Worm (Caenorhabditis elegans): ENCODE measurements around the gene col-93.
A peak's percentile ranks its signal among the peaks of the same experiment; 100 is the strongest.

Gene col-93

ce11 chrIII:10983153-10983552 is 2.3 kb downstream of the col-93 start, which contains the start of gene col-92:
Gene col-92, minus strand, starts transcription at chrIII:10983253.
- no peak for TF ChIP-seq jun-1 (tag; optimal IDR thresholded peaks at IDR 0.05)
- TF ChIP-seq aha-1 (tag), result peak; percentile 15
- no peak for TF ChIP-seq lin-39 (tag; optimal IDR thresholded peaks at IDR 0.05)

DNA sequence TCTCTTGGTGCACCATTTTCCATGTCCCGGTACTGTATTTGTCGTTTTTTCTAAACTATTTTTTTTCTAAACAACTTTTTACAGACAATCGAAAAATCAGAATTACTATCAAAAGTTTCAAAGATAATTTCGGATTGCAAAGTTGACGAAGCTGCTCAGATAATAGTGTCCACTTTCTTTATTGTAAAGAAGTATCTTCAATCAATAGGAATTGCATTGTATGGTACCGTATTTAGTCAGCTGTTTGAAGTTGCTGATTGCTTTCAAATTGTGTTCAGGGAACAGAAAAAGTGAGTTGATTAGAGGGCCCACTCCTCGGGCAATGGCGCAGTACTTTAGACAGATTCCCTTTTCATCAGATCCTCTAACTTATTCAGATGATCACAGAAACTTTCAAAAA is 3.9 kb downstream of the col-93 start:
- TF ChIP-seq unc-62 (GFP tag; optimal IDR thresholded peaks at IDR 0.05 in 1 of 2) (peak in 1 of 2 experiments; percentile 96), unc-62 (tag; optimal IDR thresholded peaks at IDR 0.05) (no peak), Y48G9A.11 (GFP tag; IDR thresholded peaks at IDR 0.05) (no peak), nhr-111 (GFP tag; optimal IDR thresholded peaks at IDR 0.05) (no peak), T26A8.4 (GFP tag; IDR thresholded peaks at IDR 0.05) (peak; percentile 10; the same call in 1 of the 2 replicates), daf-16 (GFP tag; optimal IDR thresholded peaks at IDR 0.05) (no peak), daf-16 (tag; optimal IDR thresholded peaks at IDR 0.05) (no peak), daf-19 (GFP tag; conservative IDR thresholded peaks at IDR 0.05) (no peak), mes-2 (tag; optimal IDR thresholded peaks at IDR 0.05; ENCODE audit: poor library complexity, severe bottlenecking) (no peak), fkh-10 (GFP tag; optimal IDR thresholded peaks at IDR 0.05) (no peak), nhr-48 (tag; optimal IDR thresholded peaks at IDR 0.05) (no peak)

- TF ChIP-seq F26F4.8 (GFP tag; conservative IDR thresholded peaks at IDR 0.05), result no peak
Observed at ce11 chrIII:10976580-10976979, 8.8 kb downstream of the col-93 start.

DNA sequence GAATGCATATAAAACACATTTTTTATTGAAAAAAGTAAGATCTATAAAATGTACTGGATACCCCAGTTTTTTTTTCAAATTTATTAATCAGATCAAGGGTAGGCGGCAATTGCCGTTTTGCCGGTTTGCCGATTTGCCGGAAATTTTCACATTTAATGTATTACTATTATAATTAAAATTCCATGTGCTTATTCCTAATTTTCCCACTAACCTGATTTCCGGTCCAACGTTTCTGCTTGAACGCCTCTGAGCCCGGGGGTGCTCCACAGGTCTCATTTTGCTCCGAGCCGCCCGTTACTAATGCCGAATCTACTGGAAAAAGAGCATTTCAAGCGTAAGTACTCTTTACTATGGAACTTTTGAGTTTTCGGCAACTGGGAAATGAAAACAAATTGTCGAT is 15.8 kb downstream of the col-93 start, which contains the start of gene dhc-4:
Gene dhc-4 (plus strand): TSS at position 301 of the 400 bp plus-strand sequence.
- TF ChIP-seq nhr-28 (tag; optimal IDR thresholded peaks at IDR 0.05) (no peak), unc-130 (GFP tag; optimal IDR thresholded peaks at IDR 0.05) (no peak), T26A8.4 (GFP tag; IDR thresholded peaks at IDR 0.05) (no peak), dmd-9 (GFP tag; IDR thresholded peaks at IDR 0.05) (no peak), madf-5 (GFP tag; IDR thresholded peaks at IDR 0.05) (no peak), Y5F2A.4 (GFP tag; optimal IDR thresholded peaks at IDR 0.05) (no peak), zag-1 (tag; optimal IDR thresholded peaks at IDR 0.05) (no peak), F37D6.2 (tag; optimal IDR thresholded peaks at IDR 0.05) (no peak), vab-7 (GFP tag; IDR thresholded peaks at IDR 0.05) (no peak), zfp-3 (GFP tag; conservative IDR thresholded peaks at IDR 0.05) (no peak), mxl-3 (GFP tag; optimal IDR thresholded peaks at IDR 0.05) (no peak), mes-2 (tag; optimal IDR thresholded peaks at IDR 0.05; ENCODE audit: poor library complexity, severe bottlenecking) (no peak), arid-1 (GFP tag; conservative IDR thresholded peaks at IDR 0.05) (no peak), unc-62 (GFP tag; optimal IDR thresholded peaks at IDR 0.05 in 1 of 2) (no peak), unc-62 (tag; optimal IDR thresholded peaks at IDR 0.05) (no peak), nhr-48 (tag; optimal IDR thresholded peaks at IDR 0.05) (no peak), daf-12 (tag; optimal IDR thresholded peaks at IDR 0.05) (no peak), lin-38 (GFP tag; IDR thresholded peaks at IDR 0.05) (no peak)

ce11 chrIII:10967010-10967409 is 18.4 kb downstream of the col-93 start, which contains the start of gene W05B2.2:
Gene W05B2.2, minus strand, starts transcription at chrIII:10967110.
- no peak for TF ChIP-seq php-3 (GFP tag; IDR thresholded peaks at IDR 0.05)
- no peak for TF ChIP-seq tag-97 (GFP tag; IDR thresholded peaks at IDR 0.05)
- no peak for TF ChIP-seq daf-16 (GFP tag; optimal IDR thresholded peaks at IDR 0.05)
- TF ChIP-seq daf-16 (tag; optimal IDR thresholded peaks at IDR 0.05), result no peak
- no peak for TF ChIP-seq mxl-2 (GFP tag; conservative IDR thresholded peaks at IDR 0.05)

DNA sequence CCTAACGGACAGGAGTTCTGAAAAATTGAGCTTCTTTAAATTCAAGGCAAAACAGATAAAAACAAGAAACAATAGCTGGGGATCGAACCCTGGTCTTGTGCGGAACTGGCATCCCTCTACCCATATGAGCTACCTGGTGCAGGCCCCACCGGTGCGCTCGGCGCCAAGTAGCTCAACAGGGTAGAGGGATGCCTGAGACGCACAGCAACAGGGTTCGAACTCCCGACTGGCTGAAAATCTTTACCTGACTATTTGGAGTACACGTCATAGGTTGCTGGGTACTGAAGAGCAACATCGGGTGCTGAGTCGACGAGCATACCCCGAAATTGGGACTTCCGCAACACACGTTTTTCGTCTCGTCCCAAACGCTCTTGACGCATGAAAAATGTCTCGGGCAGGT is 22.5 kb downstream of the col-93 start:
- TF ChIP-seq saeg-2 (GFP tag; IDR thresholded peaks at IDR 0.05) (0 out of 2 replicates have a peak, but pooled peaks have one; percentile 44), set-16 (GFP tag; IDR thresholded peaks at IDR 0.05) (peak; percentile 40; the same call in 1 of the 2 replicates), rbr-2 (tag; optimal IDR thresholded peaks at IDR 0.05) (no peak), pha-4 (GFP tag; IDR thresholded peaks at IDR 0.05) (no peak), pha-4 (tag; optimal IDR thresholded peaks at IDR 0.05) (no peak)
